Worm (Caenorhabditis elegans): ENCODE results near the gene alkb-1.

DNA sequence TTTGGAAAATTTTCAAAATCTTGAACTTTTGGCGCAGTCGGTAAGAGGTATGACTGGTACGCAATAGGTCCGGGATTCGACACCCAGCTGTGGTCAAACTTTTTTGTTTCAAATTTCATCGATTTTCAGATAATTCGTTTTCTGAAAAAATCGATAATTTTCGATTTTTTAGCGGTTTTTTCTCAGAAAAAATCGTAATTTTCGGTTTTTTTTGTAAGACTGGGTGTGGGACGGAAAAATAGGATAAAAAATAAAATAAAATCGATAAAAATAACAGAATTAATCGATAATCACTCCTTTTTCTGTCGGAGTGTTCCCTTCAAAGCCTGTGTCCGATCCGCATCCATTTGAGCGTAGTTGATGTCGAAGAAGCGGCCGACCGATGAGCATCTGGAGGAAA, 43.5 kb upstream of the alkb-1 start:
- no peak for TF ChIP-seq nhr-11 (tag; optimal IDR thresholded peaks at IDR 0.05)
- TF ChIP-seq nhr-237 (tag; optimal IDR thresholded peaks at IDR 0.05): no peak
- no peak for TF ChIP-seq snpc-4 (tag; optimal IDR thresholded peaks at IDR 0.05)
- TF ChIP-seq Y55F3AM.14 (GFP tag; optimal IDR thresholded peaks at IDR 0.05): no peak
- no peak for TF ChIP-seq unc-39 (tag; optimal IDR thresholded peaks at IDR 0.05)
- no peak for TF ChIP-seq ceh-82 (tag; optimal IDR thresholded peaks at IDR 0.05)
- no peak for TF ChIP-seq ztf-11 (tag; optimal IDR thresholded peaks at IDR 0.05)
- TF ChIP-seq unc-62 (GFP tag; optimal IDR thresholded peaks at IDR 0.05): no peak
- TF ChIP-seq lin-39 (tag; optimal IDR thresholded peaks at IDR 0.05): no peak
- no peak for TF ChIP-seq nhr-10 (tag; optimal IDR thresholded peaks at IDR 0.05)
